Worm (Caenorhabditis elegans) whole organism, L4/young adult: ENCODE data around the gene K01D12.15.
"Not testable (repeated sequence)": the region's sequence is repeated elsewhere in the genome, so short reads cannot be mapped to it uniquely, and the experiment has no call there.

Experiments used
- W03F9.2 ChIP-seq: fragments of 150-350 bp; optimal IDR thresholded peaks from 2 replicates; lab custom pipeline; 2014; ENCODE audit warnings: missing biosample characterization, missing genetic modification characterization
- dao-5 ChIP-seq: sonication (generic microtip); optimal IDR thresholded peaks from 2 replicates; lab custom pipeline; 2016; ENCODE audit warnings: missing genotype, missing genetic modification characterization, moderate library complexity, missing compliant biosample characterization
- him-1 ChIP-seq: sonication (generic microtip); optimal IDR thresholded peaks from 2 replicates; lab custom pipeline; 2016; ENCODE audit warnings: missing genotype, missing genetic modification reagents, missing genetic modification characterization, missing compliant biosample characterization

The K01D12.15 gene

DNA sequence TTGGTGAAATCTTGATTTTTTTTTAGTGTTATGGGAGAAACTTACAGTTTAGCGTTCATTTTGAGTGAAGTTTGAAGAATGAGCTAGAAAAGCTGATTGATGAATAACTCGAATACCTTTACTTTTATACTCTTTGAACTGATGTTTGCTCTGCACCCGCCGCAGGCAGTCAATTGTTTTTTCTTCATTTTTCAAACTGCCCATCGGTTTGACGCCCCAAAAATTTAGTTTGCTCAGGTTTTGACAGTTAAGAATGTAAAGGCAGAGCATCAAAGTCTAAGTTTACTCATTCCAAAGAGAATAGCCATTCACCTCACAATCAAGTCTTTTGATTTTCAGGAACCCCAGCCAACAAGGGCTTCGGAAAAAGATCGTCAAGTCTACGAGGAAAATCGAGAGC, 24.6 kb upstream of the K01D12.15 start, which contains the start of gene fipr-1:
fipr-1 (minus strand) TSS at position 101 of the 400 bp plus-strand sequence.
- no peak for TF ChIP-seq him-1 (tag; lab: Kevin White, UChicago)
- TF ChIP-seq dao-5, result no peak
- no peak for TF ChIP-seq W03F9.2 (tag; lab: Kevin White, UChicago)

DNA sequence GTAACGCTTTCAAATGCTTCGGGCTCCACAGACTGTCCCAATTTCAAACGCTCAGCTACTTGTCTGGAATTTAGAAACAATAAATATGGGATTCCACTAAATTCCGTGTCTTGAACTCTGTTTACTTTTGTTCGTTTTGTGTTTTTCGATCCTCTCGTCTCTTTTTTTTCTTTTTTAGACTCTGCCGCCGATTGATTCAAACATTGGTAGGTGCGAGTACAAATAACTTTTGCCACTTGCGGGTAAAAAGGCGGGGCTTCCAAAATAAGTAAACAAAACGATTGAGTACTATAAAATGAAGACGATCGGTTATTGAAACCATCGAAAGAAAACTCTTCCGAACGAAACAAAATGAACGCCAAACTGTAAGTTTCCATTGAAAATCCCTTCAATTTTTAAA, 21.1 kb upstream of the K01D12.15 start, which contains the start of gene fipr-2:
fipr-2 (plus strand) TSS at position 245 of the 400 bp plus-strand sequence.
- TF ChIP-seq W03F9.2 (tag; lab: Kevin White, UChicago) (no peak), him-1 (tag; lab: Kevin White, UChicago) (no peak), dao-5 (no peak)

DNA sequence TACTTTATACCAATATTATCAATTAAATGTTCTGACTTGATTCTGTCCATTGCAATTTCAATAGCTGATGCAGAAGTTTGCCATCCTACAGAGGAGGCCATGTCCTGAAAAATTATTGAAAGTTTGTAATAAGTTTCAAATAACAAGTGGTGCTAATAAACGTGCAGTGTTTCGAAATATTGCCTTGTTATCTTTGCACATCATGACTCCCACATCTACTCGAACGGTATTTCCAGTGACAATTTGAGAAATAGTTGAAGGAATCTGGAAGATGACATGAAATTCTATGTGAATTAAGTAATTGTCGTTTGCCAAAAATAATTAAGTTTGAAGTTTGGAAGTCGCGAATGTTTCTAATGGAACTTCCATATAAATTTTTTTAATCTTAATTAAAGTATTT, 16.8 kb upstream of the K01D12.15 start, which contains the start of gene gcy-13:
gcy-13 (minus strand) TSS at position 101 of the 400 bp plus-strand sequence.
- TF ChIP-seq dao-5 (no peak), W03F9.2 (tag; lab: Kevin White, UChicago) (no peak), him-1 (tag; lab: Kevin White, UChicago) (no peak)

DNA sequence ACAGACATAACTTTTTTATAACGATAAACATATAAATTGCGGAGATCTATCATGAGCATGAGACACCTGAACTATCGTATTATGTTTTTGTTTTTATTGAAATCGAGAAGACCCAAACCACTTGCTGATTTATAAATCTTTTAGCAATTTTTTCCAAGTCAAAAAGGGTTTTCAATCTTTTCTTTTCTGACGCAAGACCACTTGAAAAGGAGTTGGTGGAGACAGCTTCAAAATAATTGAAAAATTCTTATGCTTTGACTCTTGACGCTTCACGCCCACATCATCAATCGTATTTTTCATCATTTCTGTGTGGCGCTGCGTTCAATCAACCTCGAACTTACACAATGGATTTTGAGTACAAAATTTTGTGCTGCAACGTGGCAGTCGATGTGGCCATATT, 14.9 kb upstream of the K01D12.15 start, which contains the start of gene F23H12.7:
F23H12.7 (plus strand) TSS at position 301 of the 400 bp plus-strand sequence.
- TF ChIP-seq W03F9.2 (tag; lab: Kevin White, UChicago), result no peak
- no peak for TF ChIP-seq him-1 (tag; lab: Kevin White, UChicago)
- TF ChIP-seq dao-5, result no peak

- not testable (repeated sequence) for TF ChIP-seq dao-5; him-1 (tag; lab: Kevin White, UChicago); W03F9.2 (tag; lab: Kevin White, UChicago)
Observed at ce11 chrV:12374252-12374651, 12.0 kb upstream of the K01D12.15 start, which contains the start of gene F23H12.10. Gene F23H12.10, minus strand, starts transcription at chrV:12374263.

DNA sequence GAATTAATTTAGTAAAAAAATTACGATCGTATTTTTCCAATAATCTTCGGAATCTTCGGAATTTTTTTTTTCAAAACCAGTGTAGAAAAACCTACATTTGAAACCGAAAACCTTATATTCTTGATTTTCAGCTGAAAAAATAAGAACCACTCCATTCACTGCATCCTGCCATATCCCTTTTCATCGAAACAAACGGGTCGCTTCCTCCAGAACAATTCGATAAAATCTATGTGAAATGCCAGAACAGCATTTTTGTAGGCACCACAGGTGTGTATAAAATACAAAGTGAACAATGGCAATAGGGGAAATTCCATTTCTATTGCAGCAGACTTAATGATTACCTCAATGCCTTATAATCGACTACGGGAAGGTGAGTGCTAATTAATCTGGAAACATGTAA, 9.0 kb upstream of the K01D12.15 start, which contains the start of gene K01D12.1:
K01D12.1 (plus strand) TSS at position 301 of the 400 bp plus-strand sequence.
- TF ChIP-seq W03F9.2 (tag; lab: Kevin White, UChicago), result no peak
- TF ChIP-seq dao-5, result no peak
- TF ChIP-seq him-1 (tag; lab: Kevin White, UChicago), result no peak

ce11 chrV:12395699-12396098, 9.4 kb downstream of the K01D12.15 start, which contains the start of gene twk-14:
Gene twk-14, minus strand, starts transcription at chrV:12395706.
- TF ChIP-seq him-1 (tag; lab: Kevin White, UChicago) (no peak), dao-5 (no peak), W03F9.2 (tag; lab: Kevin White, UChicago) (no peak)

ce11 chrV:12397545-12397944, 11.3 kb downstream of the K01D12.15 start, which contains the start of gene K01D12.5:
Gene K01D12.5, plus strand, starts transcription at chrV:12397845.
- no peak for TF ChIP-seq him-1 (tag; lab: Kevin White, UChicago)
- no peak for TF ChIP-seq dao-5
- TF ChIP-seq W03F9.2 (tag; lab: Kevin White, UChicago), result no peak

DNA sequence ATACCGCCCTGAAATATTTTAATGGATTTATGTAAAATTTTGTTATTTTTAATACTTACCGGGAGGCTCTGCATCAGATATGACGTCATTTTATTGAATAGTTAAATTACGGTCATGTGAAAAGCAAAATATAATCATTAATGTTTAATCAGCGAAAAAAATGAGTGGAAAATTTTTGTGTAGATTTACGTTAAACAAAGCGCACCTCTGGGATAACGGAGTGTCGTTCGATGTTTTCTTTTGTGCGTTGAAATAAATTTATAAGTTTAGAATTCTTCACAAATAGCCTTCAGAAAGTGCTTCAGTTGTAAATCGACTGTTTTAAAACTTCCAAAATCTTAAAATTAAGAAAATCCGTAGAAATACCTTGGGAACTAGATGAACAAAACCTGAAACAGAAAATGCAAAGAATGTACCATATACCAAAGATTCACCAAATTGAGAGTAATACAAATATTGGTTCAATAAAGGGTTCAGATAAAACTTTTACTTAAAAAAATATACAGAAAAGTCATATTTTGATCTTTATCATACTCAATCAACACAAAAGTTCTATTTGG, 14.5 kb downstream of the K01D12.15 start, which contains the start of the genes K01D12.20 and miga-1:
K01D12.20 (minus strand) TSS at position 138 of the 560 bp plus-strand sequence.
miga-1 (minus strand) TSS at position 183 of the 560 bp plus-strand sequence.
- TF ChIP-seq him-1 (tag; lab: Kevin White, UChicago) (no peak), W03F9.2 (tag; lab: Kevin White, UChicago) (no peak), dao-5 (no peak)

DNA sequence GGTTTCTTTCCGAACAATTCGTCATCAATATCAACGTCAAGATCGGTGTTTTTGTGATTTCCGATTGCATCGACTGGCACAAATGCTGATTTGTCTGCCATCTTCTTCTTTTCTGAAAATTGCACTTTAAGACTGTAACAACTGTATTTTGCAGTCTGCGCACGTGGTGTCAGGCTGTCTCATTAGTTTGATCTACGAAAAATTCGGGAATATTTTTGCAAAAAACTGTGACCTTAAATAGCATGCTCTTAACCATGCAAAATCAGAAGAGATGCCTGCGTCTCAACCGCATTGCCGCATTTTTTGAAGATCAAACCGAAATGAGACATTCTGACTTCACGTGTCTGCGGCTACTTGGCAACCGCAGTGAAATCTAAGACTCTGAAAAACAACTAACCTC, 15.1 kb downstream of the K01D12.15 start, which contains the start of gene K01D12.7:
K01D12.7 (minus strand) TSS at position 101 of the 400 bp plus-strand sequence.
- no peak for TF ChIP-seq him-1 (tag; lab: Kevin White, UChicago)
- no peak for TF ChIP-seq W03F9.2 (tag; lab: Kevin White, UChicago)

DNA sequence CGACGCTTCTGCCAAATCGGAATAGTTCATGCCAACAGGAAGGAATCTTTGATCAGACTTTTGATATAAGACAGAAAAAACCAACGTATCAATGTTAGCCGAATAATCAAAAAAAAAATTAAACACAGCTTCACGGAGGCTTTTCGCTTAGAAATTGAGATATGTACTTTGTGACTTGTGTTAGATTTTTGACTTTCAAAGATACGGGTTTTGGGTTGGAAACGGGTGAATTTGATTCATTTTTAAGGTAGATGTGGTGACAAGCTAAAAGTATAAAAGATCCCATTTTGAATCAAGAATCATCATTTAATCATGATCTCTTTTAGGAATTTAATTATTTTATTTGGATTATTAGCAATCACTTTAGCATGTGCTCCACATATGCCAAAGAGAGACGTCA, 16.1 kb downstream of the K01D12.15 start, which contains the start of gene K01D12.8:
K01D12.8 (plus strand) TSS at position 301 of the 400 bp plus-strand sequence.
- TF ChIP-seq him-1 (tag; lab: Kevin White, UChicago) (no peak), W03F9.2 (tag; lab: Kevin White, UChicago) (no peak), dao-5 (no peak)

- TF ChIP-seq W03F9.2 (tag; lab: Kevin White, UChicago), result no peak
- TF ChIP-seq dao-5, result no peak
- no peak for TF ChIP-seq him-1 (tag; lab: Kevin White, UChicago)
Observed at ce11 chrV:12404544-12404943, 18.3 kb downstream of the K01D12.15 start, which contains the start of gene K01D12.9. Gene K01D12.9, minus strand, starts transcription at chrV:12404644.

DNA sequence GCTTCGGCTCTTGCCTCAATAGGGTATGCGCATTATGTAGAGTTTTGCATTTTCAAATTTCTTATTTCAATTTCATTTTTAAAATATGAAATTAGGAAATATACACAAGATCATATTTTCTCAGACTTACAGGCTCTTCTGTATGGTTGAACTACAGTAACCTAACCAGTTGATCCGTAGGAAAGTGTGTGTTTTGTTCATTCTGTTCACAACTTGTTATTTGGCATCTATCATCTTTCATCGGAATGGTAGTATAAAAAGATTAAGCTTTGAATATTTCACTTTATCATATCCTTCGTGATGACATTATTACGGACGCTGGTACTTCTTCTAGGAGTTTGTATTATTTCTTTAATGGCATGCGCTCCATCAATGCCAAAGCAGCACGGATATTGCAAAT, 19.7 kb downstream of the K01D12.15 start, which contains the start of gene K01D12.10:
K01D12.10 (plus strand) TSS at position 301 of the 400 bp plus-strand sequence.
- TF ChIP-seq him-1 (tag; lab: Kevin White, UChicago), result no peak
- no peak for TF ChIP-seq W03F9.2 (tag; lab: Kevin White, UChicago)
- no peak for TF ChIP-seq dao-5

ce11 chrV:12406514-12406913, 20.3 kb downstream of the K01D12.15 start:
- no peak for TF ChIP-seq dao-5
- no peak for TF ChIP-seq W03F9.2 (tag; lab: Kevin White, UChicago)
- no peak for TF ChIP-seq him-1 (tag; lab: Kevin White, UChicago)
